Fruit fly (Drosophila melanogaster): ENCODE results near the gene CheB74a.

- TF ChIP-seq psq (optimal IDR thresholded peaks at IDR 0.05) (no peak), CG8478 (optimal IDR thresholded peaks at IDR 0.05) (no peak), EcR (GFP tag; optimal IDR thresholded peaks at IDR 0.05) (no peak), pan (optimal IDR thresholded peaks at IDR 0.05) (no peak), Dll (optimal IDR thresholded peaks at IDR 0.05) (no peak)
Observed at dm6 chr3L:17759072-17759747, 39.6 kb upstream of the CheB74a start, which contains the start of gene CG32181.

All from whole organism.